Fruit fly (Drosophila melanogaster): Measurements from ENCODE around the gene caup.

- TF ChIP-seq insv (optimal IDR thresholded peaks at IDR 0.05) (no peak), h (optimal IDR thresholded peaks at IDR 0.05) (no peak), Myc (optimal IDR thresholded peaks at IDR 0.05) (no peak)
These were observed 29.2 kb upstream of the caup start, which contains the start of gene ara for dm6 chr3L:12580212-12580676.
